Worm (Caenorhabditis elegans) whole organism, L4 larva: ENCODE results near the gene T26H5.8.

ENCODE experiments used
- D1046.2 ChIP-seq: fragments of 200-800 bp; sonication (Bioruptor generic); IDR thresholded peaks from 2 replicates; pipeline ENCODE4 v1.3.6; 2022; ENCODE audit warnings: missing genetic modification characterization, missing compliant biosample characterization
- F26F4.8 ChIP-seq: fragments of 200-800 bp; sonication (Bioruptor generic); conservative IDR thresholded peaks from 2 replicates; pipeline ENCODE4 v1.3.6; 2022; ENCODE audit warnings: missing genetic modification characterization, missing compliant biosample characterization
- F37D6.2 ChIP-seq: sonication (generic microtip); optimal IDR thresholded peaks from 2 replicates; lab custom pipeline; 2016; ENCODE audit warnings: mild to moderate bottlenecking, missing genetic modification characterization, missing compliant biosample characterization
- R02D3.7 ChIP-seq: fragments of 150-350 bp; sonication (generic microtip); optimal IDR thresholded peaks from 3 replicates; lab custom pipeline; 2014; ENCODE audit warnings: missing biosample characterization, missing genetic modification characterization
- T20F7.1 ChIP-seq: fragments of 200-800 bp; sonication (Bioruptor generic); optimal IDR thresholded peaks from 2 replicates; lab custom pipeline; 2018; ENCODE audit warnings: mild to moderate bottlenecking, missing genetic modification characterization, missing compliant biosample characterization
- Y48G9A.11 ChIP-seq: fragments of 200-800 bp; sonication (Bioruptor generic); IDR thresholded peaks from 2 replicates; pipeline ENCODE4 v1.3.6; 2022; ENCODE audit warnings: missing genetic modification reagents, missing genetic modification characterization, missing compliant biosample characterization
- ama-1 ChIP-seq: fragments of 150-350 bp; optimal IDR thresholded peaks from 2 replicates; lab custom pipeline; 2014; ENCODE audit warnings: inconsistent platforms, mixed read lengths
- ceh-28 ChIP-seq: fragments of 150-350 bp; optimal IDR thresholded peaks from 2 replicates; lab custom pipeline; 2014; ENCODE audit warnings: missing biosample characterization, missing genetic modification reagents, missing genetic modification characterization
- ceh-62 ChIP-seq: sonication (generic microtip); optimal IDR thresholded peaks from 2 replicates; lab custom pipeline; 2017; ENCODE audit warnings: missing biosample characterization, missing genetic modification characterization
- ces-1 ChIP-seq: fragments of 150-350 bp; sonication (generic microtip); optimal IDR thresholded peaks from 4 replicates; lab custom pipeline; 2014; ENCODE audit warnings: missing biosample characterization, missing genetic modification reagents, missing genetic modification characterization
- ctbp-1 ChIP-seq: fragments of 200-800 bp; sonication (Bioruptor generic); IDR thresholded peaks from 2 replicates; pipeline ENCODE4 v1.3.6; 2022; ENCODE audit warnings: missing genetic modification reagents, missing genetic modification characterization, missing compliant biosample characterization
- daf-8 ChIP-seq: fragments of 200-800 bp; sonication (Bioruptor generic); IDR thresholded peaks from 2 replicates; pipeline ENCODE4 v1.3.6; 2022; ENCODE audit warnings: missing genetic modification characterization, missing compliant biosample characterization
- dmd-6 ChIP-seq: fragments of 200-800 bp; sonication (Bioruptor generic); IDR thresholded peaks from 2 replicates; pipeline ENCODE4 v1.3.6; 2022; ENCODE audit warnings: missing genetic modification reagents, missing genetic modification characterization, missing compliant biosample characterization
- dmd-8 ChIP-seq: fragments of 200-800 bp; sonication (Bioruptor generic); IDR thresholded peaks from 2 replicates; pipeline ENCODE4 v1.3.6; 2022; ENCODE audit warnings: missing genetic modification characterization, missing compliant biosample characterization
- dmd-9 ChIP-seq: fragments of 200-800 bp; sonication (Bioruptor generic); IDR thresholded peaks from 2 replicates; pipeline ENCODE4 v1.3.6; 2022; ENCODE audit warnings: missing genetic modification reagents, missing genetic modification characterization, missing compliant biosample characterization
- duxl-1 ChIP-seq: sonication (generic microtip); optimal IDR thresholded peaks from 2 replicates; lab custom pipeline; 2016; ENCODE audit warnings: mild to moderate bottlenecking, missing genetic modification characterization, moderate library complexity, missing compliant biosample characterization; ENCODE audit not compliant: poor library complexity
- dve-1 ChIP-seq: sonication (generic microtip); optimal IDR thresholded peaks from 2 replicates; lab custom pipeline; 2017; ENCODE audit warnings: antibody characterized with exemption, mild to moderate bottlenecking, missing genetic modification characterization, missing compliant biosample characterization; ENCODE audit not compliant: insufficient read depth
- fkh-10 ChIP-seq: fragments of 150-350 bp; optimal IDR thresholded peaks from 2 replicates; lab custom pipeline; 2014; ENCODE audit warnings: missing biosample characterization, missing genetic modification reagents, missing genetic modification characterization
- fos-1 ChIP-seq: fragments of 150-350 bp; optimal IDR thresholded peaks from 2 replicates; lab custom pipeline; 2014; ENCODE audit warnings: missing biosample characterization, missing genetic modification characterization
- gei-8 ChIP-seq: fragments of 200-800 bp; sonication (Bioruptor generic); optimal IDR thresholded peaks from 2 replicates; lab custom pipeline; 2018; ENCODE audit warnings: mild to moderate bottlenecking, missing genetic modification characterization, missing compliant biosample characterization
- hif-1 ChIP-seq, 2 experiments: sonication (generic microtip); optimal IDR thresholded peaks; 2 replicates each; lab custom pipeline; 2016 to 2017; ENCODE audit warnings: missing compliant biosample characterization in 2 of 2, missing genetic modification characterization in 2 of 2, missing genetic modification reagents in 2 of 2, missing genotype in 2 of 2, mild to moderate bottlenecking in 1 of 2
- hlh-30 ChIP-seq: sonication (generic microtip); optimal IDR thresholded peaks from 2 replicates; lab custom pipeline; 2017; ENCODE audit warnings: antibody characterized with exemption, mild to moderate bottlenecking, missing genetic modification characterization, missing compliant biosample characterization; ENCODE audit not compliant: insufficient read depth
- hmg-1.1 ChIP-seq: fragments of 200-800 bp; sonication (Bioruptor generic); IDR thresholded peaks from 2 replicates; pipeline ENCODE4 v1.3.6; 2022; ENCODE audit warnings: missing genetic modification reagents, missing genetic modification characterization, missing compliant biosample characterization
- lin-29 ChIP-seq: fragments of 200-800 bp; sonication (Bioruptor generic); IDR thresholded peaks from 2 replicates; pipeline ENCODE4 v1.3.6; 2022; ENCODE audit warnings: missing genetic modification reagents, missing genetic modification characterization, missing compliant biosample characterization
- lin-39 ChIP-seq: fragments of 150-350 bp; optimal IDR thresholded peaks from 2 replicates; lab custom pipeline; 2014; ENCODE audit warnings: missing biosample characterization, missing genetic modification reagents, missing genetic modification characterization
- madf-5 ChIP-seq, 2 experiments: fragments of 200-800 bp; sonication (Bioruptor generic); IDR thresholded peaks; 2 replicates each; pipeline ENCODE4 v1.3.6; 2022; ENCODE audit warnings: missing compliant biosample characterization in 2 of 2, missing genetic modification characterization in 2 of 2
- mep-1 ChIP-seq: fragments of 150-350 bp; sonication (generic microtip); optimal IDR thresholded peaks from 3 replicates; lab custom pipeline; 2014; ENCODE audit warnings: missing biosample characterization, missing genetic modification characterization
- mes-2 ChIP-seq: sonication (generic microtip); optimal IDR thresholded peaks from 2 replicates; lab custom pipeline; 2016; ENCODE audit warnings: missing genotype, mild to moderate bottlenecking, missing genetic modification characterization, missing compliant biosample characterization; ENCODE audit not compliant: poor library complexity, severe bottlenecking
- mxl-2 ChIP-seq: fragments of 200-800 bp; sonication (Bioruptor generic); conservative IDR thresholded peaks from 2 replicates; pipeline ENCODE4 v1.3.6; 2022; ENCODE audit warnings: missing genetic modification reagents, missing genetic modification characterization, missing compliant biosample characterization
- mxl-3 ChIP-seq: fragments of 200-800 bp; sonication (Bioruptor generic); optimal IDR thresholded peaks from 2 replicates; lab custom pipeline; 2018; ENCODE audit warnings: mild to moderate bottlenecking, missing genetic modification characterization, missing compliant biosample characterization
- nhr-10 ChIP-seq: fragments of 150-350 bp; optimal IDR thresholded peaks from 2 replicates; lab custom pipeline; 2014; ENCODE audit warnings: missing biosample characterization, missing genetic modification characterization
- nhr-102 ChIP-seq: sonication (generic microtip); optimal IDR thresholded peaks from 2 replicates; lab custom pipeline; 2016; ENCODE audit warnings: mild to moderate bottlenecking, missing genetic modification characterization, moderate library complexity, missing compliant biosample characterization
- nhr-111 ChIP-seq: fragments of 200-800 bp; sonication (Bioruptor generic); optimal IDR thresholded peaks from 2 replicates; lab custom pipeline; 2018; ENCODE audit warnings: mild to moderate bottlenecking, missing genetic modification characterization, missing compliant biosample characterization
- nhr-48 ChIP-seq: sonication (generic microtip); optimal IDR thresholded peaks from 2 replicates; lab custom pipeline; 2016; ENCODE audit warnings: mild to moderate bottlenecking, missing genetic modification characterization, missing compliant biosample characterization
- nhr-76 ChIP-seq: fragments of 150-350 bp; optimal IDR thresholded peaks from 2 replicates; lab custom pipeline; 2014; ENCODE audit warnings: missing biosample characterization, missing genetic modification characterization
- nhr-77 ChIP-seq: fragments of 150-350 bp; optimal IDR thresholded peaks from 2 replicates; lab custom pipeline; 2014; ENCODE audit warnings: missing biosample characterization, missing genetic modification characterization
- pha-4 ChIP-seq, 2 experiments: fragments of 150-350 bp in 1 of 2; fragments of 200-800 bp in 1 of 2; sonication (Bioruptor generic) in 1 of 2; IDR thresholded peaks in 1 of 2; optimal IDR thresholded peaks in 1 of 2; 2 replicates each; pipeline versions ENCODE4 v1.3.6 to Lab custom; 2014 to 2022; ENCODE audit warnings: missing genetic modification characterization in 2 of 2, missing genetic modification reagents in 2 of 2, missing biosample characterization in 1 of 2, missing compliant biosample characterization in 1 of 2
- saeg-2 ChIP-seq: fragments of 200-800 bp; sonication (Bioruptor generic); IDR thresholded peaks from 2 replicates; pipeline ENCODE4 v1.3.6; 2022; ENCODE audit warnings: missing genetic modification reagents, missing genetic modification characterization, missing compliant biosample characterization
- sdz-12 ChIP-seq: fragments of 200-800 bp; sonication (Bioruptor generic); optimal IDR thresholded peaks from 2 replicates; lab custom pipeline; 2018; ENCODE audit warnings: mild to moderate bottlenecking, missing genetic modification characterization, missing compliant biosample characterization
- skn-1 ChIP-seq: fragments of 150-350 bp; optimal IDR thresholded peaks from 2 replicates; lab custom pipeline; 2014; ENCODE audit warnings: missing biosample characterization, missing genetic modification characterization
- spr-3 ChIP-seq: fragments of 200-800 bp; sonication (Bioruptor generic); optimal IDR thresholded peaks from 2 replicates; lab custom pipeline; 2018; ENCODE audit warnings: mild to moderate bottlenecking, missing genetic modification characterization, missing compliant biosample characterization
- tag-97 ChIP-seq: fragments of 200-800 bp; sonication (Bioruptor generic); IDR thresholded peaks from 2 replicates; pipeline ENCODE4 v1.3.6; 2022; ENCODE audit warnings: missing genetic modification characterization, missing compliant biosample characterization
- tra-1 ChIP-seq: fragments of 200-800 bp; sonication (Bioruptor generic); IDR thresholded peaks from 2 replicates; pipeline ENCODE4 v1.3.6; 2022; ENCODE audit warnings: missing genetic modification reagents, missing genetic modification characterization, missing compliant biosample characterization
- unc-130 ChIP-seq: sonication (generic microtip); optimal IDR thresholded peaks from 2 replicates; lab custom pipeline; 2016; ENCODE audit warnings: missing genetic modification reagents, missing genetic modification characterization, missing compliant biosample characterization
- unc-62 ChIP-seq, 3 experiments: fragments of 150-350 bp in 1 of 3; sonication (generic microtip); optimal IDR thresholded peaks in 2 of 3; peaks in 1 of 3; 1 replicate in 1 of 3; 2 replicates in 2 of 3; lab custom pipeline; 2014 to 2017; ENCODE audit warnings: missing biosample characterization in 3 of 3, missing genetic modification characterization in 3 of 3, missing genetic modification reagents in 3 of 3, missing genotype in 1 of 3
- zfp-3 ChIP-seq: fragments of 200-800 bp; sonication (Bioruptor generic); conservative IDR thresholded peaks from 2 replicates; pipeline ENCODE4 v1.3.6; 2022; ENCODE audit warnings: missing genetic modification reagents, missing genetic modification characterization, missing compliant biosample characterization
- zip-11 ChIP-seq: fragments of 200-800 bp; sonication (Bioruptor generic); IDR thresholded peaks from 2 replicates; pipeline ENCODE4 v1.3.6; 2022; ENCODE audit warnings: missing genetic modification characterization, missing compliant biosample characterization
- ztf-7 ChIP-seq: fragments of 150-350 bp; optimal IDR thresholded peaks from 2 replicates; lab custom pipeline; 2014; ENCODE audit warnings: missing biosample characterization, missing genetic modification characterization

The T26H5.8 gene

DNA sequence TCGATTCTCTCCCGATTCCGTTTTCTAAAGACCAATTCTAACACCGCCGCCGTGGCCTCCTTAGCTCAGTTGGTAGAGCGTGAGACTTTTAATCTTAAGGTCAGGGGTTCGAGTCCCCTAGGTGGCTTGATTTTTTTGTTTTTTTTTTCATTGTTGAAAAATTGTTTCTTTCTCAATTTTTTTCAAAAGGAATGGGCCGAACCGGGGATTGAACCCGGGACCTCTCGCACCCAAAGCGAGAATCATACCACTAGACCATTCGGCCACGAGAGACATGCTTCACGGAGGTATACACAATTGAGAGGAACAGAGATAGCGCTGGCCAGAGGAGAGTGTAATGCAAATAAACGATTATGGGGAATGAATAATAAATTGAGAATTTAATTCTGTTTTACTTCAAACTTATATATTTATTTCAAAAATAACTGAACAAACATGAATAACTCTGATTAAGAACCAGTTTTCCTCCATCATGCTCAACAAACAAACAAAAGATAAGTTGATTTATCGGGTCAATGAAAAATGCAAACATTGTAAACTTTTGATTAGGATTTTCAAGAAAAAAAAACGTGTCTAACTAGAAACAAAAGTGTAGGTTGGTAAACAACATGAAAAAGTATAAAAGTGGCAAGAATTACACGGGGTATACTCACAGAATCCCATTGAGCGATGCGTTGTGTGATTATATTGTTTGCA is 32.7 kb upstream of the T26H5.8 start, which contains the start of gene pqn-71 (continued):
- TF ChIP-seq ceh-28 (tag; lab: Kevin White, UChicago) = no peak
- peak; percentile 99 for TF ChIP-seq dve-1 (tag; lab: Kevin White, UChicago)
- TF ChIP-seq T20F7.1 (GFP tag; lab: Kevin White, UChicago) = no peak
- peak; percentile 85 for TF ChIP-seq mes-2 (tag; lab: Kevin White, UChicago)
- peak; percentile 97 for TF ChIP-seq F26F4.8 (GFP tag; lab: Robert Waterston, UW)
- TF ChIP-seq skn-1 (tag; lab: Kevin White, UChicago) = no peak
- peak; percentile 93 for TF ChIP-seq unc-130
- TF ChIP-seq pha-4 (GFP tag; IDR thresholded peaks at IDR 0.05; lab: Robert Waterston, UW) = no peak; the same call in none of the 2 replicates
- peak; percentile 53 for TF ChIP-seq pha-4 (tag; optimal IDR thresholded peaks at IDR 0.05; lab: Kevin White, UChicago)
- peak; percentile 85; the same call in 1 of the 2 replicates for TF ChIP-seq zip-11 (GFP tag; lab: Robert Waterston, UW)
- peak; percentile 91 for TF ChIP-seq nhr-48 (tag; lab: Kevin White, UChicago)
- peak; percentile 90 for TF ChIP-seq zfp-3 (GFP tag; lab: Robert Waterston, UW)
- TF ChIP-seq fos-1 (tag; lab: Kevin White, UChicago) = no peak
- TF ChIP-seq nhr-10 = no peak
- peak; percentile 83 for TF ChIP-seq gei-8 (GFP tag; lab: Kevin White, UChicago)
- peak; percentile 97 for TF ChIP-seq tra-1 (GFP tag; lab: Robert Waterston, UW)
- peak in 1 of 2 experiments; percentile 15 for TF ChIP-seq unc-62 (GFP tag; optimal IDR thresholded peaks at IDR 0.05 in 1 of 2; lab: Kevin White, UChicago)
- no peak for TF ChIP-seq unc-62 (tag; optimal IDR thresholded peaks at IDR 0.05; lab: Kevin White, UChicago)
- peak; percentile 83 for TF ChIP-seq F37D6.2 (tag; lab: Kevin White, UChicago)
- TF ChIP-seq nhr-111 = peak; percentile 86
- TF ChIP-seq daf-8 = peak; percentile 63; the same call in 1 of the 2 replicates
- TF ChIP-seq D1046.2 (GFP tag; lab: Robert Waterston, UW) = peak; percentile 93
- peak; percentile 96 for TF ChIP-seq mep-1 (tag; lab: Kevin White, UChicago)
- peak; percentile 91 for TF ChIP-seq hlh-30 (tag; lab: Kevin White, UChicago)
- TF ChIP-seq lin-29 (GFP tag; lab: Robert Waterston, UW) = peak; percentile 93
- TF ChIP-seq hif-1 (tag; optimal IDR thresholded peaks at IDR 0.05; lab: Kevin White, UChicago) = peak; percentile 47 to 74
- TF ChIP-seq madf-5 (GFP tag; IDR thresholded peaks at IDR 0.05; lab: Robert Waterston, UW) = peak; percentile 94 to 95
- peak; percentile 94 for TF ChIP-seq dmd-6 (GFP tag; lab: Robert Waterston, UW)
- peak; percentile 12 for TF ChIP-seq nhr-76
- TF ChIP-seq hmg-1.1 = peak; percentile 97
- TF ChIP-seq mxl-2 (GFP tag; lab: Robert Waterston, UW) = peak; percentile 85
- TF ChIP-seq tag-97 (GFP tag; lab: Robert Waterston, UW) = 0 out of 2 replicates have a peak, but pooled peaks have one; percentile 41
- peak; percentile 95 for TF ChIP-seq dmd-9 (GFP tag; lab: Robert Waterston, UW)
- no peak for TF ChIP-seq ztf-7 (tag; lab: Kevin White, UChicago)
- TF ChIP-seq nhr-102 (tag; lab: Kevin White, UChicago) = no peak
- peak; percentile 91 for TF ChIP-seq spr-3 (GFP tag; lab: Kevin White, UChicago)
- no peak for TF ChIP-seq lin-39 (tag; lab: Kevin White, UChicago)
- peak; percentile 98 for TF ChIP-seq dmd-8 (GFP tag; lab: Robert Waterston, UW)
- TF ChIP-seq ces-1 (GFP tag; lab: Kevin White, UChicago) = peak; percentile 36
- no peak for TF ChIP-seq R02D3.7 (tag; lab: Kevin White, UChicago)
- TF ChIP-seq ctbp-1 (GFP tag; lab: Robert Waterston, UW) = peak; percentile 94
- peak; percentile 92 for TF ChIP-seq duxl-1 (tag; lab: Kevin White, UChicago)
- peak; percentile 92 for TF ChIP-seq saeg-2 (GFP tag; lab: Robert Waterston, UW)
- TF ChIP-seq Y48G9A.11 (GFP tag; lab: Robert Waterston, UW) = peak; percentile 92
- peak; percentile 52 for TF ChIP-seq fkh-10 (GFP tag; lab: Kevin White, UChicago)
- no peak for TF ChIP-seq ama-1 (lab: Kevin White, UChicago)
- TF ChIP-seq sdz-12 (GFP tag; lab: Kevin White, UChicago) = peak; percentile 92
- TF ChIP-seq nhr-77 (tag; lab: Kevin White, UChicago) = no peak
- TF ChIP-seq mxl-3 (GFP tag; lab: Kevin White, UChicago) = peak; percentile 76
- no peak for TF ChIP-seq ceh-62 (tag; lab: Kevin White, UChicago)
